Fruit fly (Drosophila melanogaster) whole organism, embryonic: ENCODE measurements around the gene CG7332.
A peak's percentile ranks its signal among the peaks of the same experiment; 100 is the strongest.

ENCODE experiments used
- Atf6 ChIP-seq: fragments of 200-800 bp; sonication (Bioruptor generic); IDR thresholded peaks from 2 replicates; pipeline ENCODE4 v1.3.6; 2022; ENCODE audit warnings: missing biosample characterization, missing genetic modification characterization
- Awh ChIP-seq: fragments of 200-800 bp; sonication (Bioruptor generic); IDR thresholded peaks from 2 replicates; pipeline ENCODE4, ENCODE4 v1.3.6; 2022; ENCODE audit warnings: missing biosample characterization, missing genetic modification characterization
- B-H1 ChIP-seq: fragments of 200-800 bp; sonication (Bioruptor generic); IDR thresholded peaks from 3 replicates; pipeline ENCODE4 v1.3.6; 2022; ENCODE audit warnings: missing biosample characterization, missing genetic modification characterization
- Bgb ChIP-seq: fragments of 200-800 bp; sonication (Bioruptor generic); IDR thresholded peaks from 2 replicates; pipeline ENCODE4 v1.3.6; 2022; ENCODE audit warnings: missing biosample characterization, missing genetic modification characterization; ENCODE audit not compliant: partially characterized antibody
- C15 ChIP-seq: fragments of 200-800 bp; sonication (Bioruptor generic); IDR thresholded peaks from 3 replicates; pipeline ENCODE4 v1.3.6; 2022; ENCODE audit warnings: missing biosample characterization, missing genetic modification characterization
- CG1024 ChIP-seq: fragments of 200-800 bp; sonication (Bioruptor generic); IDR thresholded peaks from 2 replicates; pipeline ENCODE4 v1.3.6; 2022; ENCODE audit warnings: missing biosample characterization, missing genetic modification characterization
- CG10366 ChIP-seq: fragments of 200-800 bp; sonication (Bioruptor generic); IDR thresholded peaks from 2 replicates; pipeline ENCODE4 v1.3.6; 2022; ENCODE audit warnings: missing biosample characterization, missing genetic modification characterization
- CG1233 ChIP-seq: fragments of 200-800 bp; sonication (Bioruptor generic); optimal IDR thresholded peaks from 4 replicates; lab custom pipeline; 2018; ENCODE audit warnings: missing biosample characterization, mild to moderate bottlenecking, missing genetic modification characterization
- CG13296 ChIP-seq: fragments of 200-800 bp; sonication (Bioruptor generic); optimal IDR thresholded peaks from 3 replicates; lab custom pipeline; 2018; ENCODE audit warnings: missing biosample characterization, mild to moderate bottlenecking, missing genetic modification characterization
- CG1792 ChIP-seq: fragments of 200-800 bp; sonication (Bioruptor generic); optimal IDR thresholded peaks from 2 replicates; lab custom pipeline; 2016; ENCODE audit warnings: missing biosample characterization, missing genetic modification characterization
- CG1832 ChIP-seq: fragments of 200-800 bp; sonication (Bioruptor generic); optimal IDR thresholded peaks from 2 replicates; lab custom pipeline; 2017; ENCODE audit warnings: missing biosample characterization, mild to moderate bottlenecking, missing genetic modification characterization, inconsistent platforms
- CG2875 ChIP-seq: fragments of 200-800 bp; sonication (Bioruptor generic); optimal IDR thresholded peaks from 2 replicates; lab custom pipeline; 2017; ENCODE audit warnings: missing biosample characterization, mild to moderate bottlenecking, missing genetic modification characterization, missing genetic modification reagents
- CG32772 ChIP-seq: fragments of 200-800 bp; sonication (Bioruptor generic); IDR thresholded peaks from 2 replicates; pipeline ENCODE4 v1.3.6; 2022; ENCODE audit warnings: missing biosample characterization, missing genetic modification characterization
- CG3995 ChIP-seq: fragments of 200-800 bp; sonication (Bioruptor generic); optimal IDR thresholded peaks from 3 replicates; lab custom pipeline; 2016; ENCODE audit warnings: missing biosample characterization, missing genetic modification characterization
- CG4854 ChIP-seq: fragments of 200-800 bp; sonication (Bioruptor generic); optimal IDR thresholded peaks from 2 replicates; lab custom pipeline; 2016; ENCODE audit warnings: missing biosample characterization, missing genetic modification characterization, inconsistent platforms
- CG5180 ChIP-seq: fragments of 200-800 bp; sonication (Bioruptor generic); optimal IDR thresholded peaks from 3 replicates; lab custom pipeline; 2017; ENCODE audit warnings: missing biosample characterization, missing genetic modification characterization, mild to moderate bottlenecking, moderate library complexity, missing genetic modification reagents
- CG5245 ChIP-seq: fragments of 200-800 bp; sonication (Bioruptor generic); optimal IDR thresholded peaks from 3 replicates; lab custom pipeline; 2016; ENCODE audit warnings: missing biosample characterization, missing genetic modification characterization
- CG7556 ChIP-seq: fragments of 200-800 bp; sonication (Bioruptor generic); optimal IDR thresholded peaks from 2 replicates; lab custom pipeline; 2017; ENCODE audit warnings: missing biosample characterization, mild to moderate bottlenecking, missing genetic modification characterization
- CG8290 ChIP-seq, 3 experiments: fragments of 200-800 bp; sonication (Bioruptor generic); optimal IDR thresholded peaks; 2 replicates each; lab custom pipeline; 2016 to 2019; ENCODE audit warnings: missing biosample characterization in 3 of 3, missing genetic modification characterization in 3 of 3, mild to moderate bottlenecking in 2 of 3, moderate library complexity in 1 of 3
- CG8478 ChIP-seq: fragments of >200 bp; optimal IDR thresholded peaks from 2 replicates; lab custom pipeline; 2018
- CG8924 ChIP-seq: fragments of 200-800 bp; optimal IDR thresholded peaks from 3 replicates; lab custom pipeline; 2019; ENCODE audit warnings: missing biosample characterization, mild to moderate bottlenecking, missing genetic modification characterization, moderate library complexity
- CrebB ChIP-seq: fragments of 200-800 bp; sonication (Bioruptor generic); optimal IDR thresholded peaks from 3 replicates; lab custom pipeline; 2018; ENCODE audit warnings: missing biosample characterization, mild to moderate bottlenecking, missing genetic modification characterization
- Ets65A ChIP-seq: fragments of 200-800 bp; sonication (Bioruptor generic); peaks from one replicate; lab custom pipeline; 2016; ENCODE audit warnings: missing biosample characterization, missing genetic modification characterization
- Fer1 ChIP-seq: fragments of 200-800 bp; sonication (Bioruptor generic); optimal IDR thresholded peaks from 2 replicates; lab custom pipeline; 2017; ENCODE audit warnings: missing biosample characterization, mild to moderate bottlenecking, missing genetic modification characterization
- Hmx ChIP-seq: fragments of 200-800 bp; sonication (Bioruptor generic); optimal IDR thresholded peaks from 2 replicates; lab custom pipeline; 2016; ENCODE audit warnings: missing biosample characterization, missing genetic modification characterization
- Hr3 ChIP-seq: fragments of 200-800 bp; sonication (Bioruptor generic); optimal IDR thresholded peaks from 3 replicates; lab custom pipeline; 2016; ENCODE audit warnings: missing biosample characterization, missing genetic modification characterization
- Kr ChIP-seq: fragments of 200-800 bp; sonication (Bioruptor generic); optimal IDR thresholded peaks from 2 replicates; lab custom pipeline; 2017; ENCODE audit warnings: missing biosample characterization, mild to moderate bottlenecking, missing genetic modification characterization
- Lim3 ChIP-seq: fragments of 200-800 bp; sonication (Bioruptor generic); IDR thresholded peaks from 2 replicates; pipeline ENCODE4 v1.3.6; 2022; ENCODE audit warnings: missing biosample characterization, missing genetic modification characterization
- NC2β ChIP-seq: fragments of 200-800 bp; sonication (Bioruptor generic); optimal IDR thresholded peaks from 2 replicates; lab custom pipeline; 2016; ENCODE audit warnings: missing biosample characterization, missing genetic modification characterization
- ac ChIP-seq: fragments of 200-800 bp; sonication (Bioruptor generic); optimal IDR thresholded peaks from 3 replicates; lab custom pipeline; 2017; ENCODE audit warnings: missing biosample characterization, mild to moderate bottlenecking, missing genetic modification characterization
- ara ChIP-seq: fragments of 200-800 bp; sonication (Bioruptor generic); IDR thresholded peaks from 2 replicates; pipeline ENCODE4 v1.3.6; 2022; ENCODE audit warnings: missing biosample characterization, missing genetic modification characterization
- bsh ChIP-seq, 2 experiments: fragments of 200-800 bp; sonication (Bioruptor generic); optimal IDR thresholded peaks; 2 replicates each; lab custom pipeline; 2017 to 2018; ENCODE audit warnings: mild to moderate bottlenecking in 2 of 2, missing biosample characterization in 2 of 2, missing genetic modification characterization in 2 of 2, moderate library complexity in 1 of 2
- chn ChIP-seq: fragments of 200-800 bp; sonication (Bioruptor generic); optimal IDR thresholded peaks from 2 replicates; lab custom pipeline; 2016; ENCODE audit warnings: missing biosample characterization, missing genetic modification characterization
- crc ChIP-seq: fragments of 200-800 bp; sonication (Bioruptor generic); optimal IDR thresholded peaks from 2 replicates; lab custom pipeline; 2016; ENCODE audit warnings: missing biosample characterization, missing genetic modification characterization
- dan ChIP-seq: fragments of 200-800 bp; sonication (Bioruptor generic); IDR thresholded peaks from 2 replicates; pipeline ENCODE4 v1.3.6; 2022; ENCODE audit warnings: missing biosample characterization, missing genetic modification characterization
- disco-r ChIP-seq: fragments of 200-800 bp; sonication (Bioruptor generic); optimal IDR thresholded peaks from 2 replicates; lab custom pipeline; 2016; ENCODE audit warnings: missing biosample characterization, missing genetic modification characterization
- dmrt11E ChIP-seq: fragments of 200-800 bp; sonication (Bioruptor generic); optimal IDR thresholded peaks from 3 replicates; lab custom pipeline; 2018; ENCODE audit warnings: missing biosample characterization, mild to moderate bottlenecking, missing genetic modification characterization, moderate library complexity
- dpn ChIP-seq, 2 experiments: fragments of 200-800 bp; sonication (Bioruptor generic); optimal IDR thresholded peaks; 3 replicates each; lab custom pipeline; 2016; ENCODE audit warnings: missing biosample characterization in 2 of 2, missing genetic modification characterization in 2 of 2
- dysf ChIP-seq: fragments of 200-800 bp; sonication (Bioruptor generic); IDR thresholded peaks from 3 replicates; pipeline ENCODE4 v1.3.6; 2022; ENCODE audit warnings: missing biosample characterization, missing genetic modification characterization
- exex ChIP-seq: fragments of 200-800 bp; sonication (Bioruptor generic); optimal IDR thresholded peaks from 4 replicates; lab custom pipeline; 2018; ENCODE audit warnings: missing biosample characterization, mild to moderate bottlenecking, missing genetic modification characterization, moderate library complexity
- kah ChIP-seq: fragments of 200-800 bp; sonication (Bioruptor generic); optimal IDR thresholded peaks from 2 replicates; lab custom pipeline; 2018; ENCODE audit warnings: missing biosample characterization, mild to moderate bottlenecking, missing genetic modification characterization
- lab ChIP-seq: fragments of 200-800 bp; sonication (Bioruptor generic); optimal IDR thresholded peaks from 3 replicates; lab custom pipeline; 2017; ENCODE audit warnings: missing biosample characterization, missing genetic modification characterization, mild to moderate bottlenecking, moderate library complexity, missing genetic modification reagents
- luna ChIP-seq: fragments of 200-800 bp; sonication (Bioruptor generic); optimal IDR thresholded peaks from 2 replicates; lab custom pipeline; 2016; ENCODE audit warnings: missing biosample characterization, missing genetic modification characterization
- org-1 ChIP-seq: fragments of 200-800 bp; sonication (Bioruptor generic); optimal IDR thresholded peaks from 2 replicates; lab custom pipeline; 2017; ENCODE audit warnings: missing biosample characterization, missing genetic modification characterization
- rib ChIP-seq: fragments of 200-800 bp; sonication (Bioruptor generic); IDR thresholded peaks from 2 replicates; pipeline ENCODE4 v1.3.6; 2022; ENCODE audit warnings: missing biosample characterization, missing genetic modification characterization
- shn ChIP-seq: fragments of 200-800 bp; sonication (Bioruptor generic); optimal IDR thresholded peaks from 3 replicates; lab custom pipeline; 2016; ENCODE audit warnings: missing biosample characterization, missing genetic modification characterization
- tio ChIP-seq: fragments of 200-800 bp; sonication (Bioruptor generic); optimal IDR thresholded peaks from 2 replicates; lab custom pipeline; 2017; ENCODE audit warnings: missing biosample characterization, missing genetic modification characterization, inconsistent platforms
- vvl ChIP-seq: fragments of 200-800 bp; sonication (Bioruptor generic); IDR thresholded peaks from 2 replicates; pipeline ENCODE4 v1.3.6; 2022; ENCODE audit warnings: missing biosample characterization, missing genetic modification characterization
- wor ChIP-seq: fragments of 200-800 bp; sonication (Bioruptor generic); IDR thresholded peaks from 2 replicates; pipeline ENCODE4 v1.3.6; 2022; ENCODE audit warnings: missing biosample characterization, missing genetic modification characterization
- zfh1 ChIP-seq: fragments of 200-800 bp; sonication (Bioruptor generic); IDR thresholded peaks from 3 replicates; pipeline ENCODE4 v1.3.6; 2022; ENCODE audit warnings: missing biosample characterization, missing genetic modification characterization

Gene CG7332

dm6 chrX:18920642-18921355, 36.5 kb downstream of the CG7332 start (continued):
- TF ChIP-seq CG1024 = no peak
- peak; percentile 43 for TF ChIP-seq CG8924 (tag; lab: Kevin White, UChicago)
- no peak for TF ChIP-seq C15 (GFP tag; lab: Robert Waterston, UW)
- peak; percentile 37 for TF ChIP-seq CG10366 (GFP tag; lab: Robert Waterston, UW)
- TF ChIP-seq dmrt11E (tag; lab: Kevin White, UChicago) = peak; percentile 60
- no peak for TF ChIP-seq Fer1 (GFP tag; lab: Kevin White, UChicago)
- TF ChIP-seq vvl (GFP tag; lab: Robert Waterston, UW) = peak; percentile 31; the same call in 1 of the 2 replicates
- TF ChIP-seq CrebB (tag; lab: Kevin White, UChicago) = no peak
- no peak for TF ChIP-seq crc (GFP tag; lab: Kevin White, UChicago)
- 0 out of 2 replicates have a peak, but pooled peaks have one; percentile 28 for TF ChIP-seq ara (GFP tag; lab: Robert Waterston, UW)
- peak; percentile 11 for TF ChIP-seq lab (GFP tag; lab: Kevin White, UChicago)
- TF ChIP-seq bsh (GFP tag; optimal IDR thresholded peaks at IDR 0.05; lab: Kevin White, UChicago) = peak in 1 of 2 experiments; percentile 76
- peak; percentile 26 for TF ChIP-seq CG5245 (GFP tag; lab: Kevin White, UChicago)
- TF ChIP-seq Kr (GFP tag; lab: Kevin White, UChicago) = no peak
- TF ChIP-seq dan (GFP tag; lab: Robert Waterston, UW) = no peak
- TF ChIP-seq wor = peak; percentile 28; the same call in 1 of the 2 replicates
- peak; percentile 18 for TF ChIP-seq CG7556 (GFP tag; lab: Kevin White, UChicago)
- TF ChIP-seq CG32772 (GFP tag; lab: Robert Waterston, UW) = 0 out of 2 replicates have a peak, but pooled peaks have one; percentile 14
- no peak for TF ChIP-seq CG8290 (GFP tag; optimal IDR thresholded peaks at IDR 0.05; lab: Kevin White, UChicago)
- TF ChIP-seq CG8290 (tag; optimal IDR thresholded peaks at IDR 0.05; lab: Kevin White, UChicago) = no peak
- TF ChIP-seq kah (GFP tag; lab: Kevin White, UChicago) = no peak
- no peak for TF ChIP-seq Lim3
- TF ChIP-seq CG13296 (GFP tag; lab: Kevin White, UChicago) = no peak
- no peak for TF ChIP-seq disco-r (GFP tag; lab: Kevin White, UChicago)
- TF ChIP-seq Awh (GFP tag; lab: Robert Waterston, UW) = peak; percentile 38; the same call in 1 of the 2 replicates
- peak; percentile 60 for TF ChIP-seq CG5180 (GFP tag; lab: Kevin White, UChicago)
- TF ChIP-seq CG1233 (GFP tag; lab: Kevin White, UChicago) = peak; percentile 5
- peak; percentile 57; the same call in 2 of the 3 replicates for TF ChIP-seq zfh1 (GFP tag; lab: Robert Waterston, UW)
- TF ChIP-seq shn (GFP tag; lab: Kevin White, UChicago) = peak; percentile 12
- no peak for TF ChIP-seq CG4854 (GFP tag; lab: Kevin White, UChicago)
- no peak; the same call in 1 of the 2 replicates for TF ChIP-seq Atf6
- TF ChIP-seq chn = peak; percentile 22
- TF ChIP-seq ac = peak; percentile 0
- TF ChIP-seq CG1832 (GFP tag; lab: Kevin White, UChicago) = peak; percentile 56
- TF ChIP-seq CG8478 (lab: Kevin White, UChicago) = no peak
- peak; percentile 31 for TF ChIP-seq Hr3 (GFP tag; lab: Kevin White, UChicago)
- TF ChIP-seq Ets65A (GFP tag; lab: Kevin White, UChicago) = peak; percentile 55
- TF ChIP-seq rib (GFP tag; lab: Robert Waterston, UW) = no peak
- no peak for TF ChIP-seq Bgb (GFP tag; lab: Robert Waterston, UW)
- peak; percentile 10 for TF ChIP-seq NC2β
- TF ChIP-seq exex (tag; lab: Kevin White, UChicago) = no peak
- TF ChIP-seq Hmx (GFP tag; lab: Kevin White, UChicago) = no peak
- no peak for TF ChIP-seq CG1792
- peak; percentile 16 to 34 for TF ChIP-seq dpn (GFP tag; optimal IDR thresholded peaks at IDR 0.05; lab: Kevin White, UChicago)
- peak; percentile 37 for TF ChIP-seq org-1 (GFP tag; lab: Kevin White, UChicago)
- no peak for TF ChIP-seq B-H1 (GFP tag; lab: Robert Waterston, UW)
- no peak for TF ChIP-seq tio
- peak; percentile 38; the same call in 1 of the 3 replicates for TF ChIP-seq dysf (GFP tag; lab: Robert Waterston, UW)
- TF ChIP-seq luna (GFP tag; lab: Kevin White, UChicago) = no peak
- peak; percentile 37 for TF ChIP-seq CG2875 (GFP tag; lab: Kevin White, UChicago)
- TF ChIP-seq CG3995 (GFP tag; lab: Kevin White, UChicago) = no peak
